Fruit fly (Drosophila melanogaster): ENCODE results near the gene Irk3.

dm6 chr2L:18735553-18736167 lies 22.1 kb upstream of the Irk3 start:
- no peak for TF ChIP-seq usp (GFP tag; optimal IDR thresholded peaks at IDR 0.05)
- no peak for TF ChIP-seq EcR (GFP tag; optimal IDR thresholded peaks at IDR 0.05)
- no peak for TF ChIP-seq CG8478 (optimal IDR thresholded peaks at IDR 0.05)
- no peak for TF ChIP-seq psq (optimal IDR thresholded peaks at IDR 0.05)
- TF ChIP-seq pan (optimal IDR thresholded peaks at IDR 0.05): no peak
